Fruit fly (Drosophila melanogaster) whole organism, wandering third instar larva: ENCODE measurements around the gene CG11596.

ENCODE experiments used
- CrebA ChIP-seq: fragments of 200-800 bp; sonication (Bioruptor generic); optimal IDR thresholded peaks from 2 replicates; lab custom pipeline; 2016; ENCODE audit warnings: missing biosample characterization, mild to moderate bottlenecking, missing genetic modification characterization, borderline replicate concordance
- Dif ChIP-seq: fragments of 200-275, 200-300 bp; sonication (Bioruptor generic); optimal IDR thresholded peaks from 2 replicates; lab custom pipeline; 2018; ENCODE audit warnings: missing biosample characterization, missing genetic modification characterization; ENCODE audit not compliant: partially characterized antibody
- GATAd ChIP-seq: sonication (Bioruptor generic); optimal IDR thresholded peaks from 2 replicates; lab custom pipeline; 2016; ENCODE audit warnings: missing biosample characterization, missing genetic modification characterization
- HLH106 ChIP-seq: fragments of 200-800 bp; optimal IDR thresholded peaks from 3 replicates; lab custom pipeline; 2019; ENCODE audit warnings: missing biosample characterization, mild to moderate bottlenecking, missing genetic modification characterization, moderate library complexity
- Hr78 ChIP-seq: fragments of >200 bp; optimal IDR thresholded peaks from 2 replicates; lab custom pipeline; 2017; ENCODE audit warnings: missing biosample characterization, missing genetic modification characterization
- Hr83 ChIP-seq: fragments of 200-300 bp; sonication (Bioruptor generic); optimal IDR thresholded peaks from 2 replicates; lab custom pipeline; 2016; ENCODE audit warnings: missing biosample characterization, mild to moderate bottlenecking, missing genetic modification characterization, moderate library complexity; ENCODE audit not compliant: poor library complexity, severe bottlenecking
- Myc ChIP-seq: fragments of >200 bp; optimal IDR thresholded peaks from 2 replicates; lab custom pipeline; 2017
- OdsH ChIP-seq: fragments of 200-800 bp; sonication (Bioruptor generic); optimal IDR thresholded peaks from 2 replicates; lab custom pipeline; 2016; ENCODE audit warnings: missing biosample characterization, mild to moderate bottlenecking, missing genetic modification characterization
- Rel ChIP-seq, 2 experiments: fragments of 200-800 bp; sonication (Bioruptor generic) in 1 of 2; optimal IDR thresholded peaks; 2 replicates in 1 of 2; 3 replicates in 1 of 2; lab custom pipeline; 2016 to 2019; ENCODE audit warnings: mild to moderate bottlenecking in 2 of 2, missing biosample characterization in 2 of 2, missing genetic modification characterization in 2 of 2, moderate library complexity in 1 of 2
- Sp1 ChIP-seq: fragments of 200-800 bp; sonication (Bioruptor generic); optimal IDR thresholded peaks from 3 replicates; lab custom pipeline; 2019; ENCODE audit warnings: missing biosample characterization, mild to moderate bottlenecking, missing genetic modification characterization, moderate library complexity
- Vsx2 ChIP-seq: fragments of 200-300, 225-300 bp; sonication (Bioruptor generic); optimal IDR thresholded peaks from 2 replicates; lab custom pipeline; 2018; ENCODE audit warnings: missing biosample characterization, missing genetic modification characterization; ENCODE audit not compliant: partially characterized antibody
- br ChIP-seq: fragments of 200-800 bp; sonication (Bioruptor generic); optimal IDR thresholded peaks from 2 replicates; lab custom pipeline; 2016; ENCODE audit warnings: missing biosample characterization, missing genetic modification characterization
- brk ChIP-seq: fragments of 200-800 bp; sonication (Bioruptor generic); optimal IDR thresholded peaks from 2 replicates; lab custom pipeline; 2016; ENCODE audit warnings: missing biosample characterization, mild to moderate bottlenecking, missing genetic modification characterization
- dl ChIP-seq, 2 experiments: fragments of 175-275, 200-275 bp in 1 of 2; fragments of 200-275 bp in 1 of 2; sonication (Bioruptor generic); optimal IDR thresholded peaks; lab custom pipeline; 2018; ENCODE audit warnings: mild to moderate bottlenecking in 2 of 2, missing biosample characterization in 2 of 2, missing genetic modification characterization in 2 of 2, moderate library complexity in 2 of 2; ENCODE audit not compliant: partially characterized antibody in 2 of 2, insufficient read depth in 1 of 2
- dmrt93B ChIP-seq: fragments of 200-800 bp; sonication (Bioruptor generic); optimal IDR thresholded peaks from 2 replicates; lab custom pipeline; 2018; ENCODE audit warnings: missing biosample characterization, mild to moderate bottlenecking, missing genetic modification characterization
- ey ChIP-seq: fragments of 200-800 bp; sonication (Bioruptor generic); optimal IDR thresholded peaks from 2 replicates; lab custom pipeline; 2016; ENCODE audit warnings: missing biosample characterization, missing genetic modification characterization
- foxo ChIP-seq, 2 experiments: fragments of 200-800 bp; sonication (Bioruptor generic); optimal IDR thresholded peaks; 2 replicates in 1 of 2; 3 replicates in 1 of 2; lab custom pipeline; 2016 to 2017; ENCODE audit warnings: missing biosample characterization in 2 of 2, missing genetic modification characterization in 2 of 2
- fru ChIP-seq: fragments of 200-800 bp; sonication (Bioruptor generic); optimal IDR thresholded peaks from 3 replicates; lab custom pipeline; 2016; ENCODE audit warnings: missing biosample characterization, mild to moderate bottlenecking, missing genetic modification characterization
- h ChIP-seq: fragments of 200-800 bp; sonication (Bioruptor generic); optimal IDR thresholded peaks from 3 replicates; lab custom pipeline; 2016; ENCODE audit warnings: missing biosample characterization, mild to moderate bottlenecking, missing genetic modification characterization
- jim ChIP-seq: fragments of 175-275, 200-325 bp; sonication (Bioruptor generic); optimal IDR thresholded peaks from 2 replicates; lab custom pipeline; 2016; ENCODE audit warnings: missing biosample characterization, mild to moderate bottlenecking, missing genetic modification characterization
- pan ChIP-seq: fragments of >200 bp; optimal IDR thresholded peaks from 2 replicates; lab custom pipeline; 2017
- psq ChIP-seq: fragments of 200-800 bp; sonication (Bioruptor generic); optimal IDR thresholded peaks from 3 replicates; lab custom pipeline; 2017; ENCODE audit warnings: missing biosample characterization, mild to moderate bottlenecking, missing genetic modification characterization, moderate library complexity
- rgr ChIP-seq: fragments of 200-800 bp; sonication (Bioruptor generic); optimal IDR thresholded peaks from 3 replicates; lab custom pipeline; 2016; ENCODE audit warnings: missing biosample characterization, mild to moderate bottlenecking, missing genetic modification characterization
- sv ChIP-seq: fragments of 200-800 bp; sonication (Bioruptor generic); optimal IDR thresholded peaks from 3 replicates; lab custom pipeline; 2016; ENCODE audit warnings: missing biosample characterization, missing genetic modification characterization
- tai ChIP-seq: sonication (Bioruptor generic); optimal IDR thresholded peaks from 2 replicates; lab custom pipeline; 2016; ENCODE audit warnings: missing biosample characterization, missing genetic modification characterization
- usp ChIP-seq: fragments of >200 bp; optimal IDR thresholded peaks from 2 replicates; lab custom pipeline; 2017; ENCODE audit warnings: missing biosample characterization, missing genetic modification characterization
- woc ChIP-seq: sonication (Bioruptor generic); optimal IDR thresholded peaks from 2 replicates; lab custom pipeline; 2016; ENCODE audit warnings: missing biosample characterization, mild to moderate bottlenecking, missing genetic modification characterization

Gene CG11596

DNA sequence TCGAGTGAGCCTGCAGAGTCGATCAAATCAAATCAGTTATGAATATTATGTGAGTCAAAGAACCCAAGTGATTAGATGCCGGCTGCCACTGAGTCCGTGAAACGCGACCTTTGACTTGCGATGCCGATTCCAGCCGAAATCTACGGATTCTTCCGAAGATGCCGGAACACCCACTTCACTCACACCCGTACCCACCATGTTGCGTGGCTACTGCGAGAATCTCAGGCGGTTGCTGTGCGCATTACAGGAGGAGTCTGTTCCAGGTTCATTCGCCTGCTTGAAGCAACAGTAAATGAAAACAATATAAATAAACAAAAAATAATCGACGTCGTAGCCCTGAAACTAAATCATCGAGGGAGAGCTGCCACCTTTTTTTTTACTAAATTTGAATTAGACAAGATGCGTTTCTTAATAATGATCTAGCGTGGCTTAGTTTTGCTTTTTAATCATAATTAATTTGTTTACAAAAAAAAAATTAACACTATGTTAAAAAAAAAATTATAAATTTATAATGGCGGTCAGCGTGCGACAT, 25.8 kb upstream of the CG11596 start, which contains the start of gene Ldaf1:
Gene Ldaf1, minus strand, starts transcription at position 307 of the 532 bp plus-strand sequence.
- TF ChIP-seq Rel (GFP tag; optimal IDR thresholded peaks at IDR 0.05; lab: Kevin White, UChicago) = no peak
- peak; percentile 24 for TF ChIP-seq Rel (tag; optimal IDR thresholded peaks at IDR 0.05; lab: Kevin White, UChicago)
- TF ChIP-seq brk = no peak
- no peak for TF ChIP-seq Hr78 (GFP tag; lab: Kevin White, UChicago)
- no peak for TF ChIP-seq dl (GFP tag; optimal IDR thresholded peaks at IDR 0.05; lab: Kevin White, UChicago; ENCODE audit: insufficient read depth in 1 of 2, partially characterized antibody in 2 of 2)
- no peak for TF ChIP-seq tai (GFP tag; lab: Kevin White, UChicago)
- no peak for TF ChIP-seq jim
- TF ChIP-seq sv = no peak
- TF ChIP-seq h = no peak
- TF ChIP-seq foxo (GFP tag; optimal IDR thresholded peaks at IDR 0.05; lab: Kevin White, UChicago) = no peak
- no peak for TF ChIP-seq rgr (GFP tag; lab: Kevin White, UChicago)
- no peak for TF ChIP-seq usp (GFP tag; lab: Kevin White, UChicago)
- TF ChIP-seq OdsH (GFP tag; lab: Kevin White, UChicago) = no peak
- TF ChIP-seq Dif (GFP tag; lab: Kevin White, UChicago) = no peak
- peak; percentile 20 for TF ChIP-seq Sp1
- TF ChIP-seq, all 38 proteins: peak for 2

DNA sequence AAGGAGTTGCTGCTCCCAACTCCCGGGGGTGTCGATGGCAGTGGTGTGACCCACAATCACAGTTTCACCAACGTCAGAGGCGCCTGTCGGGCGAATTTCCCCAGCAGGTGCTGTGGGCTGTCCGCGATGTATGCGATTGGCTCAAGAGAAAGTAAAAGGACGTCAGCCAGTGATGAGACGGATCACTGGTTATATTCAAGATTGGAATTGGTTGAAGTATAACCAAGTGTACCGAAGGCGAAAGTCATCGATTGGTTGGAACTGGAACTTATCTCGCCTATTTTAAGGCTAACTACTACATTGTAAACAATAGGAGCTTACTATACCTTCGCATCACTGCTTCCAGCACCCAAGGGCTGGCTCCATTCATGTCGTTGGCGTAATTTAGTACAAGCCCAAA, 24.4 kb upstream of the CG11596 start, which contains the start of gene CG32801:
Gene CG32801, minus strand, starts transcription at position 101 of the 400 bp plus-strand sequence.
- no peak for TF ChIP-seq Hr78 (GFP tag; lab: Kevin White, UChicago)
- no peak for TF ChIP-seq usp (GFP tag; lab: Kevin White, UChicago)
- no peak for TF ChIP-seq sv
- TF ChIP-seq GATAd (GFP tag; lab: Kevin White, UChicago) = no peak

DNA sequence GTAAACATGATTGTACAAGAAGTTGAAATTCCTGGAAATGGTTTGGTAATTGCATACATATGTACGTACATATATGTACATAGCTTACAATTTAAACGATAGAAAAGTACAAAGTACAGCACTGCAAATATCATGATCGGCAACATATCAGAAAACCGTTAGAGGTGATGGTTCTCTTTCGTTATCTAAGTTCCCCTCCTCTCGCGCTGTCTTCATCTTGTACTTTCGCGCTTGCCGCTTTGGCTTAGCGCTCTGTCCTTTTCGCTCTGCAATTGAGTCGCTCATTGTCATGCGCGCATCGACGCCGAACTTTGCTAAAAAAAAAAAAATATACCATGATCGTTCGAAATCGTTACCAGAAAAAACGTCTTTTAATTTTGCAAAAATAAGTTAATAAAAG, 23.5 kb upstream of the CG11596 start:
- no peak for TF ChIP-seq psq (GFP tag; lab: Kevin White, UChicago)
- TF ChIP-seq, all 38 proteins: peak for 0

DNA sequence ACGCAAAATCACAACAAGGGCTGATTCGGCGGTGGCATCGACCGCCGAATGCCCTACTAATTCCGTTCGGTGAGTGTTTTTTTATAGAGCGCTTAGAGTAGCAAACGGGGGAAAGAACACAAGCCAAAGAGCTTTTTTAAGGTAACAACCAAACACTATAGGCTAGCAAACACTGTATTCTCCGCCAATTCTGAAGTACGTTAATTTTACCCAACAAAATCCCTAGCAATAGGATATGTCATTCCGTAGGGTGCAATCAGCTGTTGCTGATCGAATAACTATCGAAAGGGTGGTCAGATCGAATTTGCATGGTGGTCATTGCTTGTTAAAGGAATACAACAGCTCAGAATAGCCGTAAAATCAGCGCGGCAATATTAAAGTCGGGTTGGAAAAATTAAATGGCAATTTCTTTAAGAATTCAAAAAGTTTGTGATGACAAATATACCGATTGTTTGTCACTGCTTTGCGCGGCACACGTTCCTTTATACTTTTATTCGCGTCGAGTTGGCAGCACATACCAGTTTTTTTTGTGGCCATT, 19.7 kb upstream of the CG11596 start, which contains the start of gene mip130:
Gene mip130, plus strand, starts transcription at position 513 of the 538 bp plus-strand sequence.
- TF ChIP-seq Dif (GFP tag; lab: Kevin White, UChicago) = no peak
- TF ChIP-seq woc (GFP tag; lab: Kevin White, UChicago) = peak; percentile 85
- TF ChIP-seq pan (lab: Kevin White, UChicago) = no peak
- no peak for TF ChIP-seq Vsx2 (GFP tag; lab: Kevin White, UChicago)
- peak; percentile 38 for TF ChIP-seq OdsH (GFP tag; lab: Kevin White, UChicago)
- TF ChIP-seq Myc (lab: Kevin White, UChicago) = peak; percentile 51
- TF ChIP-seq br (GFP tag; lab: Kevin White, UChicago) = peak; percentile 43
- TF ChIP-seq dmrt93B = peak; percentile 30
- TF ChIP-seq rgr (GFP tag; lab: Kevin White, UChicago) = peak; percentile 45
- TF ChIP-seq CrebA (GFP tag; lab: Kevin White, UChicago) = no peak
- TF ChIP-seq fru (GFP tag; lab: Kevin White, UChicago) = peak; percentile 68
- no peak for TF ChIP-seq Rel (GFP tag; optimal IDR thresholded peaks at IDR 0.05; lab: Kevin White, UChicago)
- TF ChIP-seq Rel (tag; optimal IDR thresholded peaks at IDR 0.05; lab: Kevin White, UChicago) = peak; percentile 41
- peak; percentile 56 for TF ChIP-seq psq (GFP tag; lab: Kevin White, UChicago)
- peak; percentile 73 for TF ChIP-seq h
- no peak for TF ChIP-seq jim
- TF ChIP-seq ey (GFP tag; lab: Kevin White, UChicago) = peak; percentile 24
- peak; percentile 64 for TF ChIP-seq HLH106 (tag; lab: Kevin White, UChicago)
- TF ChIP-seq foxo (GFP tag; optimal IDR thresholded peaks at IDR 0.05; lab: Kevin White, UChicago) = peak in 1 of 2 experiments; percentile 73
- peak; percentile 1 for TF ChIP-seq Hr83 (GFP tag; lab: Kevin White, UChicago)
- peak; percentile 63 for TF ChIP-seq Sp1

DNA sequence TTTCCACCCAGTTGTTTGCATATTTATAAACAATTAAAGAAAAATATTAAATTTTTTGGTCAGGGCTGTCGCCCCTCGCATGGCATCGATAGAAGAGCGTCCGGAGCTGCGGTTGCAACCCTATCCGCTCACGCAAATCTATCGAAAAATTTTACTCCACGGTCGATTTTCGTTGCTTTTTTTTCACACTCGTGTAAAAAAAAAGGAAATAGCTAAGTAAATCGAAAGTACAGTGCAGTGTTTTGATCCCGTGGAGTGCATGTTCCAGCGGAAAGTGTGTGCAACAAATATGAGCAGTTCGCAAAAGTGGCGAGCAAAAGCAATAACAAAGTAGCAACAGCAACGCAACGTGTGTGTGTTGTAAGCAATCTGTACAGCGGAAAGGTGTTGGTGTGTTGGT, 18.7 kb upstream of the CG11596 start, which contains the start of the genes Edem1 and Rbcn-3B:
Gene Edem1, minus strand, starts transcription at position 71 of the 400 bp plus-strand sequence.
Gene Rbcn-3B, plus strand, starts transcription at position 164 of the 400 bp plus-strand sequence.
- TF ChIP-seq sv (no peak), Sp1 (peak; percentile 10)
- TF ChIP-seq, all 38 proteins: peak for 1
